Worm (Caenorhabditis elegans) whole organism, L2 larva: ENCODE measurements around the gene Y50D7A.10.

Experiments used
- C34F6.9 ChIP-seq: fragments of 150-350 bp; optimal IDR thresholded peaks from 2 replicates; lab custom pipeline; 2014; ENCODE audit warnings: missing biosample characterization, missing genetic modification characterization
- F13H6.1 ChIP-seq: sonication (generic microtip); optimal IDR thresholded peaks from 2 replicates; lab custom pipeline; 2016; ENCODE audit warnings: missing genetic modification characterization, missing compliant biosample characterization
- Y55F3AM.14 ChIP-seq: fragments of 200-800 bp; sonication (Bioruptor generic); optimal IDR thresholded peaks from 2 replicates; lab custom pipeline; 2018; ENCODE audit warnings: mild to moderate bottlenecking, missing genetic modification characterization, missing compliant biosample characterization
- ZK546.5 ChIP-seq: sonication (generic microtip); optimal IDR thresholded peaks from 2 replicates; lab custom pipeline; 2017; ENCODE audit warnings: missing biosample characterization, missing genetic modification characterization
- alr-1 ChIP-seq: fragments of 150-350 bp; optimal IDR thresholded peaks from 2 replicates; lab custom pipeline; 2014; ENCODE audit warnings: missing biosample characterization, missing genetic modification characterization
- ama-1 ChIP-seq: fragments of 150-350 bp; optimal IDR thresholded peaks from 2 replicates; lab custom pipeline; 2018; ENCODE audit warnings: inconsistent platforms
- blmp-1 ChIP-seq: sonication (generic microtip); optimal IDR thresholded peaks from 2 replicates; lab custom pipeline; 2017; ENCODE audit warnings: missing genetic modification characterization, mild to moderate bottlenecking, missing compliant biosample characterization, antibody characterized with exemption, moderate library complexity; ENCODE audit not compliant: insufficient read depth
- ceh-16 ChIP-seq: fragments of 150-350 bp; optimal IDR thresholded peaks from 2 replicates; lab custom pipeline; 2014; ENCODE audit warnings: missing biosample characterization, missing genetic modification characterization
- ceh-82 ChIP-seq: fragments of 150-350 bp; optimal IDR thresholded peaks from 2 replicates; lab custom pipeline; 2014; ENCODE audit warnings: missing biosample characterization, missing genetic modification characterization
- crh-2 ChIP-seq: sonication (generic microtip); optimal IDR thresholded peaks from 2 replicates; lab custom pipeline; 2017; ENCODE audit warnings: missing biosample characterization, missing genetic modification characterization
- dmd-4 ChIP-seq: sonication (generic microtip); optimal IDR thresholded peaks from 2 replicates; lab custom pipeline; 2017; ENCODE audit warnings: missing biosample characterization, missing genetic modification characterization
- egl-27 ChIP-seq: sonication (generic microtip); optimal IDR thresholded peaks from 3 replicates; lab custom pipeline; 2017; ENCODE audit warnings: missing biosample characterization, missing genetic modification reagents, missing genetic modification characterization
- elt-1 ChIP-seq: fragments of 150-350 bp; optimal IDR thresholded peaks from 2 replicates; lab custom pipeline; 2014; ENCODE audit warnings: missing biosample characterization, missing genetic modification characterization
- elt-3 ChIP-seq: sonication (generic microtip); optimal IDR thresholded peaks from 2 replicates; lab custom pipeline; 2017; ENCODE audit warnings: missing biosample characterization, missing genetic modification characterization
- lin-11 ChIP-seq: fragments of 150-350 bp; sonication (generic microtip); optimal IDR thresholded peaks from 2 replicates; lab custom pipeline; 2014; ENCODE audit warnings: missing biosample characterization, missing genetic modification characterization, inconsistent platforms, mixed read lengths
- lin-13 ChIP-seq: fragments of 150-350 bp; optimal IDR thresholded peaks from 2 replicates; lab custom pipeline; 2014; ENCODE audit warnings: missing biosample characterization, missing genetic modification reagents, missing genetic modification characterization
- lin-39 ChIP-seq: fragments of 150-350 bp; optimal IDR thresholded peaks from 2 replicates; lab custom pipeline; 2014; ENCODE audit warnings: missing biosample characterization, missing genetic modification reagents, missing genetic modification characterization
- lsy-2 ChIP-seq, 2 experiments: fragments of 150-350 bp in 1 of 2; sonication (generic microtip) in 1 of 2; optimal IDR thresholded peaks; 2 replicates each; lab custom pipeline; 2014 to 2017; ENCODE audit warnings: missing biosample characterization in 2 of 2, missing genetic modification characterization in 2 of 2
- mab-5 ChIP-seq: fragments of 150-350 bp; optimal IDR thresholded peaks from 2 replicates; lab custom pipeline; 2014; ENCODE audit warnings: missing biosample characterization, missing genetic modification characterization
- mbf-1 ChIP-seq: sonication (generic microtip); optimal IDR thresholded peaks from 2 replicates; lab custom pipeline; 2017; ENCODE audit warnings: missing biosample characterization, missing genetic modification characterization
- mdl-1 ChIP-seq, 2 experiments: fragments of 150-350 bp in 1 of 2; sonication (generic microtip) in 1 of 2; optimal IDR thresholded peaks; 2 replicates each; lab custom pipeline; 2017; ENCODE audit warnings: missing biosample characterization in 2 of 2, missing genetic modification characterization in 2 of 2
- nhr-10 ChIP-seq: sonication (generic microtip); optimal IDR thresholded peaks from 2 replicates; lab custom pipeline; 2017; ENCODE audit warnings: missing biosample characterization, missing genetic modification characterization
- nhr-129 ChIP-seq: fragments of 150-350 bp; optimal IDR thresholded peaks from 2 replicates; lab custom pipeline; 2014; ENCODE audit warnings: missing biosample characterization, missing genetic modification characterization
- nhr-21 ChIP-seq: fragments of 150-350 bp; optimal IDR thresholded peaks from 2 replicates; lab custom pipeline; 2014; ENCODE audit warnings: missing biosample characterization, missing genetic modification characterization
- nhr-237 ChIP-seq: fragments of 150-350 bp; optimal IDR thresholded peaks from 2 replicates; lab custom pipeline; 2014; ENCODE audit warnings: missing biosample characterization, missing genetic modification characterization
- nhr-25 ChIP-seq: fragments of 150-350 bp; sonication (generic microtip); optimal IDR thresholded peaks from 3 replicates; lab custom pipeline; 2014; ENCODE audit warnings: missing biosample characterization, missing genetic modification characterization
- nhr-6 ChIP-seq: fragments of 150-350 bp; optimal IDR thresholded peaks from 2 replicates; lab custom pipeline; 2014; ENCODE audit warnings: missing biosample characterization, missing genetic modification characterization
- nhr-77 ChIP-seq: fragments of 150-350 bp; optimal IDR thresholded peaks from 2 replicates; lab custom pipeline; 2014; ENCODE audit warnings: missing biosample characterization, missing genetic modification characterization
- peb-1 ChIP-seq: fragments of 150-350 bp; optimal IDR thresholded peaks from 2 replicates; lab custom pipeline; 2014; ENCODE audit warnings: missing biosample characterization, missing genetic modification characterization
- sem-4 ChIP-seq: fragments of 150-350 bp; optimal IDR thresholded peaks from 2 replicates; lab custom pipeline; 2014; ENCODE audit warnings: missing biosample characterization, missing genetic modification reagents, missing genetic modification characterization
- skn-1 ChIP-seq: sonication (generic microtip); optimal IDR thresholded peaks from 2 replicates; lab custom pipeline; 2017; ENCODE audit warnings: missing biosample characterization, missing genetic modification characterization
- sma-3 ChIP-seq: sonication (generic microtip); optimal IDR thresholded peaks from 2 replicates; lab custom pipeline; 2016; ENCODE audit warnings: missing genetic modification reagents, missing genetic modification characterization, missing compliant biosample characterization
- sma-9 ChIP-seq, 2 experiments: fragments of 150-350 bp in 1 of 2; sonication (generic microtip) in 1 of 2; optimal IDR thresholded peaks; 2 replicates each; lab custom pipeline; 2014 to 2016; ENCODE audit warnings: missing genetic modification characterization in 2 of 2, mild to moderate bottlenecking in 1 of 2, missing biosample characterization in 1 of 2, missing compliant biosample characterization in 1 of 2, missing genetic modification reagents in 1 of 2, moderate library complexity in 1 of 2
- snpc-4 ChIP-seq: fragments of 150-350 bp; optimal IDR thresholded peaks from 2 replicates; lab custom pipeline; 2014; ENCODE audit warnings: missing biosample characterization, missing genetic modification characterization
- unc-39 ChIP-seq: fragments of 150-350 bp; optimal IDR thresholded peaks from 2 replicates; lab custom pipeline; 2014; ENCODE audit warnings: missing biosample characterization, missing genetic modification characterization
- unc-55 ChIP-seq: fragments of 150-350 bp; sonication (generic microtip); optimal IDR thresholded peaks from 3 replicates; lab custom pipeline; 2014; ENCODE audit warnings: missing biosample characterization, missing genetic modification reagents, missing genetic modification characterization
- unc-62 ChIP-seq: fragments of 150-350 bp; optimal IDR thresholded peaks from 2 replicates; lab custom pipeline; 2014; ENCODE audit warnings: missing biosample characterization, missing genetic modification reagents, missing genetic modification characterization
- zag-1 ChIP-seq: fragments of 150-350 bp; optimal IDR thresholded peaks from 2 replicates; lab custom pipeline; 2014; ENCODE audit warnings: missing biosample characterization, missing genetic modification characterization
- ztf-1 ChIP-seq: fragments of 200-800 bp; sonication (Bioruptor generic); conservative IDR thresholded peaks from 2 replicates; pipeline ENCODE4 v1.3.6; 2022; ENCODE audit warnings: missing genetic modification characterization, missing compliant biosample characterization

The Y50D7A.10 gene

ce11 chrIII:343346-344220, 28.3 kb downstream of the Y50D7A.10 start:
- TF ChIP-seq nhr-237 (tag; lab: Kevin White, UChicago) (no peak), lsy-2 (tag; optimal IDR thresholded peaks at IDR 0.05; lab: Kevin White, UChicago) (peak; percentile 12 to 15), lin-13 (GFP tag; lab: Kevin White, UChicago) (peak; percentile 34), elt-1 (tag; lab: Kevin White, UChicago) (no peak), crh-2 (tag; lab: Kevin White, UChicago) (peak; percentile 84), nhr-10 (tag; lab: Kevin White, UChicago) (no peak), alr-1 (tag; lab: Kevin White, UChicago) (no peak), unc-62 (no peak), C34F6.9 (tag; lab: Kevin White, UChicago) (peak; percentile 64), sma-9 (GFP tag; optimal IDR thresholded peaks at IDR 0.05; lab: Kevin White, UChicago) (no peak), sma-9 (tag; optimal IDR thresholded peaks at IDR 0.05; lab: Kevin White, UChicago) (no peak), snpc-4 (no peak), elt-3 (no peak), mdl-1 (tag; optimal IDR thresholded peaks at IDR 0.05; lab: Kevin White, UChicago) (no peak), Y55F3AM.14 (GFP tag; lab: Kevin White, UChicago) (peak; percentile 26), mbf-1 (tag; lab: Kevin White, UChicago) (no peak), lin-39 (tag; lab: Kevin White, UChicago) (no peak), ceh-16 (tag; lab: Kevin White, UChicago) (no peak), ztf-1 (no peak), F13H6.1 (tag; lab: Kevin White, UChicago) (no peak), zag-1 (tag; lab: Kevin White, UChicago) (no peak), lin-11 (tag; lab: Kevin White, UChicago) (no peak), blmp-1 (tag; lab: Kevin White, UChicago) (no peak), nhr-129 (tag; lab: Kevin White, UChicago) (peak; percentile 7), unc-55 (GFP tag; lab: Kevin White, UChicago) (peak; percentile 31), dmd-4 (tag; lab: Kevin White, UChicago) (no peak), ama-1 (lab: Kevin White, UChicago) (peak; percentile 15), nhr-6 (tag; lab: Kevin White, UChicago) (no peak)

ce11 chrIII:344322-344721, 29.1 kb downstream of the Y50D7A.10 start:
- TF ChIP-seq mab-5, result no peak
- peak; percentile 57 for TF ChIP-seq nhr-25 (tag; lab: Kevin White, UChicago)
- no peak for TF ChIP-seq dmd-4 (tag; lab: Kevin White, UChicago)
- TF ChIP-seq skn-1, result no peak
- no peak for TF ChIP-seq ztf-1
- TF ChIP-seq ama-1 (lab: Kevin White, UChicago), result peak; percentile 45
- peak; percentile 20 for TF ChIP-seq F13H6.1 (tag; lab: Kevin White, UChicago)
- TF ChIP-seq lin-39 (tag; lab: Kevin White, UChicago), result no peak
- TF ChIP-seq C34F6.9 (tag; lab: Kevin White, UChicago), result no peak
- no peak for TF ChIP-seq ZK546.5 (tag; lab: Kevin White, UChicago)
- no peak for TF ChIP-seq sem-4 (tag; lab: Kevin White, UChicago)
- no peak for TF ChIP-seq nhr-10 (tag; lab: Kevin White, UChicago)
- TF ChIP-seq nhr-21, result peak; percentile 59
- TF ChIP-seq unc-39 (tag; lab: Kevin White, UChicago), result no peak
- TF ChIP-seq sma-9 (GFP tag; optimal IDR thresholded peaks at IDR 0.05; lab: Kevin White, UChicago), result no peak
- TF ChIP-seq sma-9 (tag; optimal IDR thresholded peaks at IDR 0.05; lab: Kevin White, UChicago), result no peak
- TF ChIP-seq sma-3 (GFP tag; lab: Kevin White, UChicago), result peak; percentile 3
- TF ChIP-seq ceh-82 (tag; lab: Kevin White, UChicago), result no peak
- TF ChIP-seq peb-1, result no peak
- no peak for TF ChIP-seq mdl-1 (tag; optimal IDR thresholded peaks at IDR 0.05; lab: Kevin White, UChicago)
- TF ChIP-seq nhr-77, result no peak
- no peak for TF ChIP-seq egl-27 (tag; lab: Kevin White, UChicago)
- TF ChIP-seq mbf-1 (tag; lab: Kevin White, UChicago), result no peak
- TF ChIP-seq, all 48 proteins: peak for 5
